Worm (Caenorhabditis elegans): Measurements from ENCODE around the gene vglu-2.
"Not testable (repeated sequence)": the region's sequence is repeated elsewhere in the genome, so short reads cannot be mapped to it uniquely, and the experiment has no call there.

vglu-2 gene

DNA sequence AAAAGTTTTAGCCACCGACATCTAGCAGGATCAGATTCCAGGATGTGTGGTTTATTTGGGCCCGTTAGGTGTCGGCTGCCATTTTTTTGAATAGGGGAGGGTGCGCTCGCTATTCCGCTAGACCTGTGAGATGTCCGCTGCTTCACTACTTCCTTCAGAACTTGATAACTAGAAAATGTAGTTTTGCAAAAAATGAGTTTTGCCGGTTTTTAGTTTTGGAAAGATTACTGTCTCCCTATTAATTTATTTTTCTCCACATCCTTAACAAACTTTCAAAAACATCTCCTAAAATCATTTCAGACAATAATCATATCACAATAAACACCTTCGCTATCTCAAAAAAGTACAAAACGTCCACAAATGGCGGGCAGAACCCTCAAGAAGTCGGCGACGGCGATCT, at the start of gene vglu-2:
Gene vglu-2 (plus strand): TSS at position 301 of the 400 bp plus-strand sequence.
- no peak for TF ChIP-seq unc-62 (GFP tag; optimal IDR thresholded peaks at IDR 0.05)

DNA sequence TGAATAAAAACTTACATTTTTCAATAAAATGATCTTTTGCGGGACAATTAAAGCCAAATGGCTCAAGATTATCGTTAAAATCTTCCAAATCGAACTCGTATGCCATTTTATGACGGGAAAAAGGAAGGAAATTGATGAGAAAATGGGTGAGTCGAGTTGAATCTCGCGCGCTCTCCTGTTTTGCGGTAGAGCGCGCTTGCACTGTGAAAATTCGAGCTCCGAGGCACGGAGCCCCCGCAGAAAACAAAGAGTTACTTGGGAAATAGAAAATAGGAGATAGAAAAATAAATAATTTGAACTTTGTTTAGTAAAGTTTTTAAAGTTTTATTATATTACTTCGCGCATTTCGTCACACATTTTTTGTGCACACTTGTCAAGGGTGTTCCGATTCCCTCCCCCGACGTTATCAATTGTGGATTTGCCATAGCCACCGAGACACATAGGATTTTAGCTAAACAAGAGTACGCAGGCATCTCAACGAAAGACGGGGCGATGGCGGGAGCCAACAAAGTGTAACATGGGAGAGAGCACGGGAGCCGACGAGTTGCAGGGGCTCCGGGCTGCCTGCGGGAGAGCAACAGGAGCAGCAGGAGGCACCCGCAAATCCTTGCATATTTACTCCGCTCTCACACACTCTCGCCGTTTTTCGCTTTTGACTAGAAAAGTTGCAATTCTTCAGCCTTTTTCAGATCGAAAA, 46.3 kb upstream of the vglu-2 start, which contains the start of the genes div-1 and cor-1:
Gene div-1 (minus strand): TSS at position 119 of the 697 bp plus-strand sequence.
Gene cor-1 (plus strand): TSS at position 671 of the 697 bp plus-strand sequence.
- no peak for TF ChIP-seq unc-62 (GFP tag; optimal IDR thresholded peaks at IDR 0.05)

DNA sequence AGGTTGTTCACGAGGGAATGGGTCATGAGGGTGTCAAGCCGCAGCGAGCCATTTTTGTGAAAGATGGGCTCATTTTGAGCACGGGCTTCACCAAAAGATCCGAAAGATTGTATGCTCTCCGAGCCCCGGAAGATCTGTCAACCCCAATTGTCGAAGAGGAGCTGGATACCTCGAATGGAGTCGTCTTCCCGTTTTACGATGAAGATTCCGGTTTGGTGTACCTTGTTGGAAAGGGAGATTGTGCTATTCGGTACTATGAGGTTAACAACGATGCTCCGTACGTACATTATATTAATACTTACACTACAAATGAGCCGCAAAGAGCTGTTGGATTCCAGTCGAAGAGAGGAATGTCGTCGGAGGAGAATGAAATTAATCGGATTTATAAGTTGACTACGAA, 43.8 kb upstream of the vglu-2 start:
- TF ChIP-seq unc-62 (GFP tag; optimal IDR thresholded peaks at IDR 0.05): no peak

DNA sequence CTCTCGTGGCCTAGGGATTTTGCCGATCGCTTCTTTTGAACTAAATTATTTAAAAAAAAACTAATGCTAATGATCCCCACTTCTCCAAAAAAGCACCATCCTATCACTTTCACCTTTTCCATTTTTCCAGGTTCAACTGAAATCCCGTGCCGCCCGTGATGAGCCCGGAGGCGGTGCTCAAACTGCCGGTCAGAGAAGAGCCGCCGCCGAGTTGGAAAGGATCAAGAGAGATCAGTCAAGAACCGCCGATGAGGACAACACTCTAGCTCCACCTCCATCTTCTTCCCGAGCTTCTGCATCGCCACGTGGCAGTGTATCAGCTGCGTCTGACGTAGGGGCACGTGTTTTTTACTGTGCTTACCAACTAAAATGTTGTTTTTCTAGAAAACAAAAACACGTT, 41.6 kb upstream of the vglu-2 start:
- no peak for TF ChIP-seq unc-62 (GFP tag; optimal IDR thresholded peaks at IDR 0.05)

DNA sequence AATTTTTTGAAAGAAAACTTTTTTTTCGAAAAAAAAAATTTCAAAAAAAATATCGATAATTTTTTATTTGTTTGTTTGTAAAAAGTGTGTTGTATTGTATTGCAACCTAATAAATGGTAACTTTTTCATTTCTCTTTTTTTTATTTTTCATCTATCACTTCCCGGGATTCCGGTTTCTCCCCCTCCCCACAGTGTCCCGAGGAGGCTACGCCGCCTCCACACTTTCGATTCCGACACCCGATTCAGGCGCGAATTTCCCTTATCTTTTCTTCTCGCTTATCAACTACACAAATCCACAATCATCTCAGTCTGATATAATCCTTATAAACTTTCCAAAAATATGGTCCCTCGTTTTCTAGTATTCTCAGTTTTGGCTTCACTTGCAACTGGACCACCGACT, 40.4 kb upstream of the vglu-2 start, which contains the start of gene R01H10.4:
Gene R01H10.4 (plus strand): TSS at position 236 of the 400 bp plus-strand sequence.
- no peak for TF ChIP-seq unc-62 (GFP tag; optimal IDR thresholded peaks at IDR 0.05)

DNA sequence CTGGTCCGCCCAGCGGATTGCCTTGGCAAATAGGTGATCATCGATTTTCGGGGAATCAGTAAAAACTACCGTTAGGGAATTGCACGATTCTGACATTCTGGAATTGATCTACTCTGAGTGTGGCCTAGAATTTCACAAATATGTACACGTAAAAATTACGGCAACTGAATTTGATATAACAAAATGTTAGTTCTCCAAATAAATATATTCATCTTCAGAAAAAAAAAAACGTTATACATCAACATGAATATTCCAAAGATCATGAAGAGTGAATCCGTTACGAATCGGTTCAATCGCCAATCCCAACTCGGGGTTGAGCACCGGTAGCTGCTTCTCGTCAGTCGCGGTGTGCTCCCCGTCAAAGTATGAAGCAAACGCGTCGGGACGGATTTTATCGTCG, 36.3 kb upstream of the vglu-2 start, which contains the start of gene rip-1:
Gene rip-1 (minus strand): TSS at position 101 of the 400 bp plus-strand sequence.
- TF ChIP-seq unc-62 (GFP tag; optimal IDR thresholded peaks at IDR 0.05): no peak

DNA sequence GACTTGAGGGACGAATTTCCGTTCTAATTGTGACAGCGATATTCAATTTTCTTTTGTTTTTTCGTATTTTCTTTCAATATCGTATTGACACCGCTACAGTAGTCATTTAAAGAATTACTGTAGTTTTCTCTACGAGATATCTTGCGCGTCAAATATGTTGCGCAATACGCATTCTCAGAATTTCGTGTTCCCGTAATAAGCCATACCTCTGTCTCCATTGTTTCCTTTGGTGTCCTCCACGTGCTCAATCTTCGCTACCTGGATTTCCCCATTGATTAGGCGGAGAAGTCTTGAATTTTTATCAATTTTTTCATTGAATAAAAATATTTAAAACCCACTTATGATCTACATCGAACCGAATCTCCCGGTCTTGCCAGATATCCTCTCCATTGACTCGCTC, 33.7 kb upstream of the vglu-2 start:
- no peak for TF ChIP-seq unc-62 (GFP tag; optimal IDR thresholded peaks at IDR 0.05)

- TF ChIP-seq unc-62 (GFP tag; optimal IDR thresholded peaks at IDR 0.05): no peak
Measured at ce11 chrIII:10261682-10262081, 33.3 kb upstream of the vglu-2 start, which contains the start of gene bbs-5. Gene bbs-5, minus strand, starts transcription at chrIII:10261782.

DNA sequence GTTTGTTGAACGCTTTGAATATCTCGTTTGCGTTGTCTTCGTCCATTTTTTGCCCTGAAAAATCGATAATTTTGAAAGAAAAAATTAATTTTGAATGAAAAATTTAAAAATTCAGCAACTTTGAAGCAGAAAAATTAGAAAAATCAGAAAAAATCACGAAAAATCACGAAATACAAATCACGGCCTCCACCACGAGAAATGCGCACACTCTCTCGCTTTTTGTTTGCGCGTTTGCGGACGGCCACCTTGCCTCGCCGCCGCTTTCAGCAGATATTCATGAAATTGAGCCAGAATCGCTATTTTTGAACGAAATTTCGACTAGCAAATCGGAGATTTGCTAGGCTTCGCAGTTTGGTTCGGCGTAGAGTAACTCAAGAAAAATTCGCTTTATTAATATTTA, 28.1 kb upstream of the vglu-2 start, which contains the start of gene inpp-4B:
Gene inpp-4B (minus strand): TSS at position 54 of the 400 bp plus-strand sequence.
- not testable (repeated sequence) for TF ChIP-seq unc-62 (GFP tag; optimal IDR thresholded peaks at IDR 0.05)

DNA sequence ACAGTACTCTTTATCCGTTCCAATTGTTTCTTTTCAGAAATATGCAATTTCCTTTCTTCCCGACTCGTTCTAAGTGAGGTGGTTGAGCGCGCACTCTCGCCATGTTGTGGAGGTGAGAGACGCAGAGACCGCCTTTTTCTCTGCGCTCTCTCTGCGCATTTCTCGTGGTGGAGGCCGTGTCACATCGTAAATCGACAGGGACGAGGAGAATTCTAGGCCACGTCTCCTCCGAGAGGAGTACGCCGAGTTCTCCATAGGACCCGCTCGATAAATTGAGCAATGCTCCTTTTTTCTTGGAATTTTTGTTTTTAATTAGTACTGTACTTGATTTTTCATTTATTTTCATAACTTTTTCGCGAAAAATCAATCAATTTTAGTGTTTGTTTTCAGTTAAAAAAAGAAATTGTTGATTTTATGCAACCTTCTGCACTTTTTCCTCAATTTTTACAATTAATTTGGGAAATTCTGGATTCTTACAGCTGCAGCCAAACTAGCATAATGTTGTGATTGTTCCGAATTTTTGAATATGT, 24.1 kb upstream of the vglu-2 start, which contains the start of gene cnk-1:
Gene cnk-1 (plus strand): TSS at position 480 of the 530 bp plus-strand sequence.
- TF ChIP-seq unc-62 (GFP tag; optimal IDR thresholded peaks at IDR 0.05): no peak

DNA sequence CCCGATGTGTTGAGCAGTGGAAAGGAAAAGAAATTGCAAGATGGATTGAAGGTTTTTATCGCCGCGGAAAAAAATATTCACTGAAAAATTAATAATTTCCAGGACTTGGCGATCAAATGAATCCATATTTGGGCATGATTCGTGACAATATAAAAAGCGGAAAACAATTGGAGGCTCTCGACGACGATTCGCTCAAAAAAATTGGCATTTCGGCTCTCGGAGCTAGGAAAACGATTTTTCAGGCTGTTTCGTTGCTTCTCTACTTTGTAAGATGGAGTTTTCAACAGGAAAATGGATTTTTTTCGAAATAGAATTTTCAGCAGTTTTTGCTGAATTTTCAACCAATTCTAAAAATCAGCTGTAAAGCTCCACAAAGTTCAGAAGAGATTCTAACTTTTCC, 23.1 kb upstream of the vglu-2 start:
- no peak for TF ChIP-seq unc-62 (GFP tag; optimal IDR thresholded peaks at IDR 0.05)

DNA sequence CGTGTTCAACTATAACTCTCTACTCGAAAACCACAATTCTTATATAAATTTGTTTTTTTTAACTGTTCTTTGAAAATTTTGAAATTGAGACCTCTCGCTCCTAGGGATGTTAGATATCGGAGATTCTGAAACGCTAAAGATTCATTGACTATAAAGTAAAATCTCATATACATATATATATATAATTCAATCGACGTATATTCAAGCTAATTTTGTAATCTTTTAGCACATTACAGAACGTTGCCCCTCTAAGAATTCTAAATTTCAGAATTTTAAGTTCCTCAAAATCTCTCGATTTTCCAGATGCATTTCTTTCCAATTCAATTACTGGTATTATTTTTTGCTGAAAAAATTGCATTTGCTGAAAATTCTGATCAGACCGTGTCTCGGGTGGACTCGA, 16.1 kb upstream of the vglu-2 start, which contains the start of gene pad-2:
Gene pad-2 (plus strand): TSS at position 301 of the 400 bp plus-strand sequence.
- TF ChIP-seq unc-62 (GFP tag; optimal IDR thresholded peaks at IDR 0.05): no peak

ce11 chrIII:10284214-10284613, 10.7 kb upstream of the vglu-2 start:
- no peak for TF ChIP-seq unc-62 (GFP tag; optimal IDR thresholded peaks at IDR 0.05)

DNA sequence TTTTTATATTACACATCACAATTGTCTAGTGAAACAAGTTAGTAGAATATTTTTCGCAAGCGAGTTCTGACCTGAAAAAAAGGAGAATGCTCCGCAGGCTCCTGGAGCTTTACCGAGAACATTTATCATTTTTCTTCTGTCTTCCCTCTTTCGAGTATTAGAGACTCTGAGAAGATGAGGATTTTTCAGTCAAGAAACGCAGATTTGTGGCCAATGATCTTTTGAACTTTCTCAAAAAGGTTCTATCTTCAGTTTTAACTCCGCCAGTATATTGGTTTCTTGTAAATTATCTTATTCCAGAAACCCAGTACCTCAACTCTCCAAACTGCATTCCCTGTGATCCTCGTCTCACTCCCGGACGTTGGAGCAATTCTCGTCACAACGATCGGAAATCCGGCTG, 9.3 kb upstream of the vglu-2 start, which contains the start of gene K10G9.2:
Gene K10G9.2 (plus strand): TSS at position 301 of the 400 bp plus-strand sequence.
- no peak for TF ChIP-seq unc-62 (GFP tag; optimal IDR thresholded peaks at IDR 0.05)

DNA sequence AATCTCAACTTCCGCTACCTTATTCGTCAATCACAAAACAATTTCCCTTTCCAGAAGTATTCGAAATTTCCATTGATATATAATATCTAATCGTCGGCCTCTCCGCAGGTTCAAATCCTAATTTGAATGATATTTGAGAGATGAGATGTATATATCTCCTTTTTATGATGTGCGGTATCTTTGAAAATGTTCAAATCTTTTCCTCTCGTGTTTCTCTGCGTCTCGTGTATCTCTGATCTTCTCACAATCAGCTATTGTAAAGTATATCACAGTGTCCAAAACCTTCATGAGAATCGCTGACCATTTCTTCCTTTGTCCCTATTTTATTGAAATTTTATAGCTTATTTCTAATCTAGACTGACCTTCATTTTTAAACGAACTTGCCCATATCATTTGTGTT, 5.1 kb upstream of the vglu-2 start:
- no peak for TF ChIP-seq unc-62 (GFP tag; optimal IDR thresholded peaks at IDR 0.05)

- no peak for TF ChIP-seq unc-62 (GFP tag; optimal IDR thresholded peaks at IDR 0.05)
Measured at ce11 chrIII:10290541-10290940, 4.4 kb upstream of the vglu-2 start.

DNA sequence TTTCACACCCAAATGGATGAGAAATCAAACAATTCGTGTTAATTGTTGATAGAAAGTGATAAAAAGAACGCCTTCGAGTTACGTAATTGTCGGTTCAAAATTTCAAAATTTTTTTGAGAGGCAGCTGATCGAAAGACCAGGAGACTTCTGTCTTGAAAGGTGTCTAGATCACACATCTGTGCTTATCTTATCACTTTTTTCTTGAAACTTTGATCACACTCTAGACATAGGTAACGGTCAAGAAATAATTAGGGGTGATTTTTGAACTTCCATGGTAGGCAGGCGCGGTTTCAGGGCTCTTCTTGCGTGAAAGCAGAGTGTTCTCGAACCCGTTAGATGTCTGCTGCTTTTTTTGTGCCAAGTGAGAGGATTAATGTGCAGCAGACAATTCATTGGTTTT, 1.6 kb upstream of the vglu-2 start:
- no peak for TF ChIP-seq unc-62 (GFP tag; optimal IDR thresholded peaks at IDR 0.05)

All from whole organism, dauer.